Fruit fly (Drosophila melanogaster): ENCODE data around the gene fu.

fu gene

DNA sequence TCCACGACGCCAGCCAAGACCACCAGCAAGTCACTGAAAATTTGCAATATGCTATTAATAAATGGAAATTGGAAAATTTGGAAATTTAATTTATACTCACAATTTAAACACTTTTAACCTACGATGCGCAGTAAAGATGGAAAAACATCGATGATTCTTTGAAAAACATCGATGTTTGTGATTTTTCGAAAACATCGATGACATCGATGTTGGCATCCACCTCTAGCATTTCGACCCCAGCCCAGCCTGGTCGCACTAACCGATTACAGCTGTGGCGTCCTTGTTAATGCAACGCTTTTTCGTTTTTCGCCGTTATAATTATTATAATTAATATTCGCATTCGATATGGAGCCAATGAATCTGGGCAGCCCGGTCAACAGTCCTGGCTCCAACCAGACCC, 9.6 kb upstream of the fu start, which contains the start of gene Nup35 (continued):
- TF ChIP-seq CG7786 (GFP tag; optimal IDR thresholded peaks at IDR 0.05) = no peak
- no peak for TF ChIP-seq en (GFP tag; optimal IDR thresholded peaks at IDR 0.05)
- TF ChIP-seq CG16813 (GFP tag; IDR thresholded peaks at IDR 0.05; ENCODE audit: partially characterized antibody) = peak; percentile 78
- peak; percentile 56 for TF ChIP-seq ato (GFP tag; IDR thresholded peaks at IDR 0.05; ENCODE audit: partially characterized antibody)
- peak; percentile 34 for TF ChIP-seq CoRest (tag; optimal IDR thresholded peaks at IDR 0.05)
- peak; percentile 70 for TF ChIP-seq CG14860 (GFP tag; IDR thresholded peaks at IDR 0.05; ENCODE audit: partially characterized antibody)
- TF ChIP-seq hb (GFP tag; IDR thresholded peaks at IDR 0.05; ENCODE audit: partially characterized antibody) = peak; percentile 74
- peak; percentile 72 for TF ChIP-seq CkIIα-i1 (GFP tag; IDR thresholded peaks at IDR 0.05)
- peak; percentile 48 for TF ChIP-seq MESR4 (GFP tag; optimal IDR thresholded peaks at IDR 0.05)
- peak; percentile 66 for TF ChIP-seq tna (GFP tag; IDR thresholded peaks at IDR 0.05; ENCODE audit: partially characterized antibody)
- peak; percentile 85 for TF ChIP-seq Dref (GFP tag; IDR thresholded peaks at IDR 0.05)
- TF ChIP-seq BEAF-32 (GFP tag; optimal IDR thresholded peaks at IDR 0.05) = peak; percentile 81
- TF ChIP-seq mld (GFP tag; IDR thresholded peaks at IDR 0.05; ENCODE audit: partially characterized antibody) = peak; percentile 77
- 0 out of 4 replicates have a peak, but pooled peaks have one; percentile 14 for TF ChIP-seq chinmo (GFP tag; IDR thresholded peaks at IDR 0.05; ENCODE audit: partially characterized antibody)
- no peak for TF ChIP-seq Hsf (GFP tag; optimal IDR thresholded peaks at IDR 0.05)
- peak; percentile 59 for TF ChIP-seq row (GFP tag; IDR thresholded peaks at IDR 0.05)
- peak; percentile 70 for TF ChIP-seq Doc3 (GFP tag; IDR thresholded peaks at IDR 0.05; ENCODE audit: partially characterized antibody)
- no peak for TF ChIP-seq CG1792 (GFP tag; optimal IDR thresholded peaks at IDR 0.05)
- TF ChIP-seq esg (GFP tag; conservative IDR thresholded peaks at IDR 0.05) = no peak
- TF ChIP-seq CG2129 (GFP tag; IDR thresholded peaks at IDR 0.05; ENCODE audit: partially characterized antibody) = peak; percentile 53; the same call in 1 of the 2 replicates
- TF ChIP-seq CG13775 (GFP tag; optimal IDR thresholded peaks at IDR 0.05) = no peak
- TF ChIP-seq sens (GFP tag) = peak; percentile 36
- peak; percentile 35 for TF ChIP-seq CG9797 (GFP tag; optimal IDR thresholded peaks at IDR 0.05)
- TF ChIP-seq CG7963 (GFP tag; IDR thresholded peaks at IDR 0.05; ENCODE audit: partially characterized antibody) = peak; percentile 74; the same call in 2 of the 3 replicates
- peak; percentile 4 for TF ChIP-seq CG3995 (GFP tag; optimal IDR thresholded peaks at IDR 0.05)
- peak in 1 of 2 experiments; percentile 67 for TF ChIP-seq crp (GFP tag; optimal IDR thresholded peaks at IDR 0.05)
- peak; percentile 82 for TF ChIP-seq CG6791 (GFP tag; IDR thresholded peaks at IDR 0.05; ENCODE audit: partially characterized antibody)
- TF ChIP-seq Ets97D (GFP tag; optimal IDR thresholded peaks at IDR 0.05) = no peak
- TF ChIP-seq al (GFP tag; IDR thresholded peaks at IDR 0.05) = 0 out of 2 replicates have a peak, but pooled peaks have one; percentile 10
- no peak for TF ChIP-seq CG2199 (GFP tag; IDR thresholded peaks at IDR 0.05)
- TF ChIP-seq Scr (GFP tag; IDR thresholded peaks at IDR 0.05; ENCODE audit: partially characterized antibody) = peak; percentile 77
- TF ChIP-seq CG17186 (GFP tag; optimal IDR thresholded peaks at IDR 0.05) = peak; percentile 2
- TF ChIP-seq nerfin-2 (GFP tag; IDR thresholded peaks at IDR 0.05; ENCODE audit: partially characterized antibody) = peak; percentile 49
- peak; percentile 33 for TF ChIP-seq Sin3A (optimal IDR thresholded peaks at IDR 0.05)
- TF ChIP-seq gfzf (GFP tag; optimal IDR thresholded peaks at IDR 0.05) = peak; percentile 60
- peak; percentile 65 for TF ChIP-seq CG2116 (GFP tag; optimal IDR thresholded peaks at IDR 0.05)
- TF ChIP-seq vnd (GFP tag; IDR thresholded peaks at IDR 0.05; ENCODE audit: partially characterized antibody) = peak; percentile 63
- TF ChIP-seq CG42726 (GFP tag; IDR thresholded peaks at IDR 0.05; ENCODE audit: partially characterized antibody) = peak; percentile 68; the same call in 1 of the 2 replicates
- peak; percentile 76 for TF ChIP-seq HLH4C (GFP tag; IDR thresholded peaks at IDR 0.05; ENCODE audit: partially characterized antibody)
- peak; percentile 57 for TF ChIP-seq MBD-R2 (GFP tag; IDR thresholded peaks at IDR 0.05)
- peak; percentile 75 for TF ChIP-seq CG13287 (GFP tag; IDR thresholded peaks at IDR 0.05; ENCODE audit: partially characterized antibody)
- no peak for TF ChIP-seq CG31224 (GFP tag; IDR thresholded peaks at IDR 0.05)
- peak; percentile 75 for TF ChIP-seq bbx (GFP tag; IDR thresholded peaks at IDR 0.05; ENCODE audit: partially characterized antibody)
- no peak for TF ChIP-seq CG8765 (GFP tag; IDR thresholded peaks at IDR 0.05)
- TF ChIP-seq org-1 (GFP tag; optimal IDR thresholded peaks at IDR 0.05) = no peak
- no peak for TF ChIP-seq CG4617 (GFP tag; optimal IDR thresholded peaks at IDR 0.05; ENCODE audit: borderline replicate concordance)
- peak; percentile 43 for TF ChIP-seq Lhr (GFP tag; optimal IDR thresholded peaks at IDR 0.05)
- peak; percentile 20 for TF ChIP-seq ftz-f1 (GFP tag; optimal IDR thresholded peaks at IDR 0.05)
